Fruit fly (Drosophila melanogaster): ENCODE data around the gene CG33947.
"Not testable (repeated sequence)": the region's sequence is repeated elsewhere in the genome, so short reads cannot be mapped to it uniquely, and the experiment has no call there.

DNA sequence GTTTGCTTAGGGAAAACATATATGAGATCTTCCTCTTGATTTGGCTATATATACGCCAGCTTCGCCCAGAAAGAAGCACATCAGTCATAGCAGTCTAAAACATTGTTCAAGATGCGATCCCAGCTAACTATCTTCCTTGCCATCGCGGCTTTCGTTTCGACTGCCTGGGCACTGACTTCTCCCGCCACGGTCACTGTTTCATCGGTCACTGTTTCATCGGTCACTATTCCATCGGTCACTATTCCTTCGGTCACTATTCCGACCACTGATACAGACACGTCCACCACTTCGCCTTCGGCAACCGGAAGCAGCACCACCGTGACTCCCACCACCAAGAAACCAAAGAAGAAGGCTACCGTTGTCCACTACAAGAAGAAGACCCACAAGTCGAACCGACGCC is 38.6 kb downstream of the CG33947 start, which contains the start of gene CG14143:
- TF ChIP-seq CG8478, CTCF (optimal IDR thresholded peaks at IDR 0.05): not testable (repeated sequence)
